Fruit fly (Drosophila melanogaster): ENCODE results near the gene CG9525.

CG9525 gene

dm6 chr2L:8962254-8962653 is at the start of gene CG9525, which contains the start of gene CG32985:
Gene CG9525 (minus strand): TSS chr2L:8962354.
Gene CG32985 (plus strand): TSS chr2L:8962533.
- TF ChIP-seq CG8319 (GFP tag; optimal IDR thresholded peaks at IDR 0.05) (no peak), CG11762 (GFP tag; optimal IDR thresholded peaks at IDR 0.05; ENCODE audit: insufficient read depth) (no peak), Blimp-1 (GFP tag; optimal IDR thresholded peaks at IDR 0.05) (no peak), Lpt (GFP tag; optimal IDR thresholded peaks at IDR 0.05) (no peak), fd85E (GFP tag; optimal IDR thresholded peaks at IDR 0.05) (no peak), achi (GFP tag; optimal IDR thresholded peaks at IDR 0.05) (no peak), CG8632 (GFP tag; optimal IDR thresholded peaks at IDR 0.05) (no peak), Smox (GFP tag; optimal IDR thresholded peaks at IDR 0.05) (no peak), topi (GFP tag; optimal IDR thresholded peaks at IDR 0.05) (no peak), Hr39 (GFP tag; optimal IDR thresholded peaks at IDR 0.05) (no peak)

- TF ChIP-seq vri (GFP tag; optimal IDR thresholded peaks at IDR 0.05) (peak; percentile 60), salr (GFP tag; optimal IDR thresholded peaks at IDR 0.05) (no peak), Eip93F (GFP tag; optimal IDR thresholded peaks at IDR 0.05) (peak; percentile 49)
Observed at dm6 chr2L:9011543-9012238, 49.5 kb upstream of the CG9525 start, which contains the start of gene CG13102. Gene CG13102 (plus strand): TSS chr2L:9012188.

dm6 chr2L:9010267-9010666 is 48.1 kb upstream of the CG9525 start, which contains the start of gene CG9568:
Gene CG9568 (plus strand): TSS chr2L:9010583.
- TF ChIP-seq spab (GFP tag; optimal IDR thresholded peaks at IDR 0.05) (no peak), vri (GFP tag; optimal IDR thresholded peaks at IDR 0.05) (peak; percentile 70), Sox102F (GFP tag; optimal IDR thresholded peaks at IDR 0.05) (no peak), CG9139 (GFP tag; optimal IDR thresholded peaks at IDR 0.05) (no peak), salr (GFP tag; optimal IDR thresholded peaks at IDR 0.05) (no peak), acj6 (GFP tag; optimal IDR thresholded peaks at IDR 0.05) (no peak)

dm6 chr2L:8998237-8998636 is 36.1 kb upstream of the CG9525 start, which contains the start of gene Try29F:
Gene Try29F (plus strand): TSS chr2L:8998537.
- no peak for TF ChIP-seq fkh (GFP tag; optimal IDR thresholded peaks at IDR 0.05)
- TF ChIP-seq topi (GFP tag; optimal IDR thresholded peaks at IDR 0.05): no peak
- no peak for TF ChIP-seq CG32006 (GFP tag; optimal IDR thresholded peaks at IDR 0.05)
- TF ChIP-seq CG6163 (GFP tag; IDR thresholded peaks at IDR 0.05): no peak
- no peak for TF ChIP-seq Eip93F (GFP tag; optimal IDR thresholded peaks at IDR 0.05)
- TF ChIP-seq ss (GFP tag; optimal IDR thresholded peaks at IDR 0.05): no peak
- TF ChIP-seq Sox15 (GFP tag; optimal IDR thresholded peaks at IDR 0.05): no peak
- no peak for TF ChIP-seq CG16779 (tag; optimal IDR thresholded peaks at IDR 0.05)
- no peak for TF ChIP-seq Ets21C (GFP tag; optimal IDR thresholded peaks at IDR 0.05)
- no peak for TF ChIP-seq CG10669 (GFP tag; optimal IDR thresholded peaks at IDR 0.05)
- no peak for TF ChIP-seq vri (GFP tag; optimal IDR thresholded peaks at IDR 0.05)
- TF ChIP-seq CG3919 (GFP tag; optimal IDR thresholded peaks at IDR 0.05): no peak
- TF ChIP-seq Met (GFP tag; optimal IDR thresholded peaks at IDR 0.05): no peak
- TF ChIP-seq Eip75B (GFP tag; optimal IDR thresholded peaks at IDR 0.05): no peak

dm6 chr2L:8997285-8997684 is 35.1 kb upstream of the CG9525 start, which contains the start of the genes alien and CG18661:
Gene alien (minus strand): TSS chr2L:8997379.
Gene CG18661 (plus strand): TSS chr2L:8997605.
- TF ChIP-seq Ets21C (GFP tag; optimal IDR thresholded peaks at IDR 0.05) (peak; percentile 71), Lpt (GFP tag; optimal IDR thresholded peaks at IDR 0.05) (peak; percentile 50), dac (GFP tag; optimal IDR thresholded peaks at IDR 0.05) (peak; percentile 91), CG6792 (GFP tag; optimal IDR thresholded peaks at IDR 0.05) (peak; percentile 69), Sox14 (GFP tag; optimal IDR thresholded peaks at IDR 0.05) (peak; percentile 95), Met (GFP tag; optimal IDR thresholded peaks at IDR 0.05) (peak; percentile 90), CG10669 (GFP tag; optimal IDR thresholded peaks at IDR 0.05) (peak; percentile 65), fkh (GFP tag; optimal IDR thresholded peaks at IDR 0.05) (peak; percentile 69), CG3032 (tag; optimal IDR thresholded peaks at IDR 0.05) (peak; percentile 76), Blimp-1 (GFP tag; optimal IDR thresholded peaks at IDR 0.05) (no peak), svp (GFP tag) (peak; percentile 91), cyc (GFP tag; optimal IDR thresholded peaks at IDR 0.05) (peak; percentile 78), CG6163 (GFP tag; IDR thresholded peaks at IDR 0.05) (peak; percentile 97), fd59A (GFP tag; optimal IDR thresholded peaks at IDR 0.05) (peak; percentile 31), CG6276 (GFP tag; optimal IDR thresholded peaks at IDR 0.05) (no peak), net (GFP tag; optimal IDR thresholded peaks at IDR 0.05) (peak; percentile 88), CG6854 (GFP tag; optimal IDR thresholded peaks at IDR 0.05) (peak; percentile 78), CG8119 (GFP tag; IDR thresholded peaks at IDR 0.05) (peak; percentile 53; the same call in 1 of the 3 replicates), CG11294 (GFP tag; IDR thresholded peaks at IDR 0.05) (peak; percentile 87), fd85E (GFP tag; optimal IDR thresholded peaks at IDR 0.05) (no peak), CG16779 (tag; optimal IDR thresholded peaks at IDR 0.05) (peak; percentile 62), CG15336 (GFP tag; IDR thresholded peaks at IDR 0.05) (peak; percentile 78), acj6 (GFP tag; optimal IDR thresholded peaks at IDR 0.05) (peak; percentile 62), CG3919 (GFP tag; optimal IDR thresholded peaks at IDR 0.05) (no peak)

All from whole organism, prepupa.